Worm (Caenorhabditis elegans): ENCODE data around the gene sds-22.
A peak's percentile ranks its signal among the peaks of the same experiment; 100 is the strongest.

sds-22 gene

ce11 chrII:7895190-7895589, 37.0 kb downstream of the sds-22 start:
- peak; percentile 66 for TF ChIP-seq lin-39 (tag; optimal IDR thresholded peaks at IDR 0.05)
- TF ChIP-seq nhr-67 (tag; optimal IDR thresholded peaks at IDR 0.05): no peak
- peak; percentile 19 for TF ChIP-seq nfya-1 (tag; optimal IDR thresholded peaks at IDR 0.05; ENCODE audit: insufficient read depth)

DNA sequence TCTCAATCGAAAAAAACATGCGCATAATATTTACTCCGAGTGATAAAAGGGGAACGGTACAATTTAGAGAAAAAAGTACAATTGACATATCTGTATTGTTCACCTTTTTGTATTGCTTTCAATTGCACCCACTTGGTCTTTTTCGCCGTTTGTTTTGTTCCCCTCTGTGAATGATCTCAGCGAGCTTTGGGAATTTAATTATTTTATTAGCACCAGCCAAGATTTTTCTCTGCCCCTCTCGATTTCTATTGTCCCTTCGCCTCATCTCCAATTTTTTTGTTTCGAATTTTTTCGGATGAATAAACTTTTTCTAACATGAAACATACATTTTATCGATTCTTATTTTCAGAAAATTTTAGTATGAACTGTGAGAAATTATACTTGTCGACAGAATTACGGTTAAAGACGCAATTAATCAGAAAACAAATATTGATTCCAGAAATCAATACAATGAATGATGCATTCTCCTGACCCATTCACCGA, 42.0 kb downstream of the sds-22 start, which contains the start of gene rev-1:
Gene rev-1 (plus strand): TSS at position 433 of the 483 bp plus-strand sequence.
- TF ChIP-seq fkh-2 (tag; optimal IDR thresholded peaks at IDR 0.05) (no peak), daf-12 (tag; optimal IDR thresholded peaks at IDR 0.05) (no peak), pqm-1 (tag; optimal IDR thresholded peaks at IDR 0.05) (no peak), unc-39 (tag; optimal IDR thresholded peaks at IDR 0.05) (no peak), fkh-10 (GFP tag; optimal IDR thresholded peaks at IDR 0.05) (no peak), nhr-12 (tag; optimal IDR thresholded peaks at IDR 0.05) (no peak), nhr-43 (tag; optimal IDR thresholded peaks at IDR 0.05; ENCODE audit: poor library complexity, severe bottlenecking) (no peak), ceh-82 (tag; optimal IDR thresholded peaks at IDR 0.05) (no peak), egl-5 (tag; optimal IDR thresholded peaks at IDR 0.05) (no peak), nhr-23 (tag; optimal IDR thresholded peaks at IDR 0.05) (no peak), ama-1 (optimal IDR thresholded peaks at IDR 0.05) (no peak), nhr-77 (tag; optimal IDR thresholded peaks at IDR 0.05) (no peak), R02D3.7 (tag; optimal IDR thresholded peaks at IDR 0.05) (no peak)

ce11 chrII:7900762-7901161, 42.6 kb downstream of the sds-22 start:
- TF ChIP-seq hmg-11 (tag; optimal IDR thresholded peaks at IDR 0.05) (no peak), nhr-25 (tag; optimal IDR thresholded peaks at IDR 0.05) (no peak), nhr-77 (tag; optimal IDR thresholded peaks at IDR 0.05) (no peak), egl-27 (tag; optimal IDR thresholded peaks at IDR 0.05) (no peak), unc-62 (GFP tag; optimal IDR thresholded peaks at IDR 0.05) (no peak), R02D3.7 (tag; optimal IDR thresholded peaks at IDR 0.05) (no peak)

- no peak for TF ChIP-seq fkh-10 (GFP tag; optimal IDR thresholded peaks at IDR 0.05)
- TF ChIP-seq ZK546.5 (tag; optimal IDR thresholded peaks at IDR 0.05): no peak
These were observed 43.8 kb downstream of the sds-22 start for ce11 chrII:7901990-7902389.

DNA sequence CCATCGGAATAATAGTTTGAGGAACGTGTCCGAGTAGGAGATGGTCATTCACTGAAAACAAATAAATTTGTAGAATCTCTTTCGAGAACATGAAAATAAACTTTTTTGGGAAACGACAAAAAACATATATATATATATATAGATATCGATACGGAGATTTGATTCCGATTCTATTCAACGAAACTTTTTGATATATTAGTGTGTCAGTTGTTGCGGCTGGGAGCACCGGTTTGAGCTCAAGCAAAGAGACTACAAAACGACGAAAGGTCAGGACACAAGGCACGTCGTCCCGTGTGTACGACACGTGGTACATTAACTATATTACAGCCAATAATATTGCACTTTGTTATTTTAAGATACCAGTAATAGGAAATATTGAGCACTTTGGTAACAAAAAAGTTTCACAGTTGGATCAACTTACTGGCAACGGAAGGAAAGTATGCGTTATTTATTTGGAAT, 49.4 kb downstream of the sds-22 start, which contains the start of gene best-23:
Gene best-23 (minus strand): TSS at position 51 of the 459 bp plus-strand sequence.
- TF ChIP-seq nhr-11 (tag; optimal IDR thresholded peaks at IDR 0.05) (no peak), nfya-1 (tag; optimal IDR thresholded peaks at IDR 0.05; ENCODE audit: insufficient read depth) (peak; percentile 9), snpc-4 (tag; optimal IDR thresholded peaks at IDR 0.05) (no peak), unc-62 (GFP tag; optimal IDR thresholded peaks at IDR 0.05) (no peak), elt-1 (tag; optimal IDR thresholded peaks at IDR 0.05) (no peak)

Data from whole organism, L3 larva.